Fruit fly (Drosophila melanogaster) whole organism: ENCODE results near the gene Gdh.
A peak's percentile ranks its signal among the peaks of the same experiment; 100 is the strongest.

Experiments used
- CG8478 ChIP-seq: fragments of >200 bp; optimal IDR thresholded peaks from 2 replicates; lab custom pipeline; 2018; ENCODE audit warnings: inconsistent platforms
- Dll ChIP-seq: fragments of >200 bp; optimal IDR thresholded peaks from 2 replicates; lab custom pipeline; 2017
- EcR ChIP-seq, 2 experiments: fragments of >200 bp; optimal IDR thresholded peaks; 2 replicates each; lab custom pipeline; 2017; ENCODE audit warnings: missing biosample characterization in 2 of 2, missing genetic modification characterization in 2 of 2, missing genetic modification reagents in 2 of 2
- pan ChIP-seq: fragments of >200 bp; optimal IDR thresholded peaks from 2 replicates; lab custom pipeline; 2017
- psq ChIP-seq: fragments of >200 bp; optimal IDR thresholded peaks from 2 replicates; lab custom pipeline; 2017
- usp ChIP-seq: fragments of >200 bp; optimal IDR thresholded peaks from 2 replicates; lab custom pipeline; 2017; ENCODE audit warnings: missing biosample characterization, missing genetic modification characterization, mixed read lengths

The Gdh gene

dm6 chr3R:23955380-23955779 is 12.5 kb upstream of the Gdh start:
- no peak for TF ChIP-seq CG8478 (lab: Kevin White, UChicago)
- TF ChIP-seq pan (lab: Kevin White, UChicago) = no peak
- no peak for TF ChIP-seq EcR (GFP tag; optimal IDR thresholded peaks at IDR 0.05; lab: Kevin White, UChicago)
- no peak for TF ChIP-seq psq (lab: Kevin White, UChicago)
- TF ChIP-seq usp (GFP tag; lab: Kevin White, UChicago) = no peak
- no peak for TF ChIP-seq Dll (lab: Kevin White, UChicago)

dm6 chr3R:23948466-23949413 is 5.8 kb upstream of the Gdh start:
- TF ChIP-seq psq (lab: Kevin White, UChicago) = no peak
- TF ChIP-seq CG8478 (lab: Kevin White, UChicago) = no peak
- TF ChIP-seq EcR (GFP tag; optimal IDR thresholded peaks at IDR 0.05; lab: Kevin White, UChicago) = no peak
- TF ChIP-seq Dll (lab: Kevin White, UChicago) = peak; percentile 56
- TF ChIP-seq usp (GFP tag; lab: Kevin White, UChicago) = no peak
- TF ChIP-seq pan (lab: Kevin White, UChicago) = no peak

- TF ChIP-seq Dll (lab: Kevin White, UChicago) = no peak
- no peak for TF ChIP-seq CG8478 (lab: Kevin White, UChicago)
- TF ChIP-seq psq (lab: Kevin White, UChicago) = no peak
- TF ChIP-seq EcR (GFP tag; optimal IDR thresholded peaks at IDR 0.05; lab: Kevin White, UChicago) = no peak
- TF ChIP-seq pan (lab: Kevin White, UChicago) = no peak
- TF ChIP-seq usp (GFP tag; lab: Kevin White, UChicago) = no peak
Measured at dm6 chr3R:23948324-23948465, 5.3 kb upstream of the Gdh start, which contains the start of gene CG12268. Gene CG12268 (minus strand): TSS chr3R:23948424.

- no peak for TF ChIP-seq usp (GFP tag; lab: Kevin White, UChicago)
Measured at dm6 chr3R:23947002-23947401, 4.1 kb upstream of the Gdh start.

- no peak for TF ChIP-seq CG8478 (lab: Kevin White, UChicago)
- no peak for TF ChIP-seq psq (lab: Kevin White, UChicago)
- TF ChIP-seq usp (GFP tag; lab: Kevin White, UChicago) = no peak
- no peak for TF ChIP-seq EcR (GFP tag; optimal IDR thresholded peaks at IDR 0.05; lab: Kevin White, UChicago)
- no peak for TF ChIP-seq pan (lab: Kevin White, UChicago)
- TF ChIP-seq Dll (lab: Kevin White, UChicago) = no peak
Measured at dm6 chr3R:23943843-23944356, 999 bp upstream of the Gdh start.

dm6 chr3R:23942550-23942949 is 351 bp downstream of the Gdh start:
- TF ChIP-seq CG8478 (lab: Kevin White, UChicago) (no peak), Dll (lab: Kevin White, UChicago) (no peak)

dm6 chr3R:23941643-23942424 is 1.1 kb downstream of the Gdh start:
- TF ChIP-seq pan (lab: Kevin White, UChicago) = no peak

dm6 chr3R:23940840-23941364 is 2.0 kb downstream of the Gdh start:
- TF ChIP-seq EcR (GFP tag; optimal IDR thresholded peaks at IDR 0.05; lab: Kevin White, UChicago) (no peak), Dll (lab: Kevin White, UChicago) (no peak), CG8478 (lab: Kevin White, UChicago) (no peak), psq (lab: Kevin White, UChicago) (no peak), usp (GFP tag; lab: Kevin White, UChicago) (no peak), pan (lab: Kevin White, UChicago) (no peak)

- TF ChIP-seq psq (lab: Kevin White, UChicago) (no peak), EcR (GFP tag; optimal IDR thresholded peaks at IDR 0.05; lab: Kevin White, UChicago) (no peak), CG8478 (lab: Kevin White, UChicago) (no peak), Dll (lab: Kevin White, UChicago) (no peak), pan (lab: Kevin White, UChicago) (no peak), usp (GFP tag; lab: Kevin White, UChicago) (no peak)
Measured at dm6 chr3R:23939921-23940839, 2.7 kb downstream of the Gdh start.

- no peak for TF ChIP-seq Dll (lab: Kevin White, UChicago)
- TF ChIP-seq pan (lab: Kevin White, UChicago) = no peak
- TF ChIP-seq psq (lab: Kevin White, UChicago) = no peak
- TF ChIP-seq CG8478 (lab: Kevin White, UChicago) = no peak
- no peak for TF ChIP-seq usp (GFP tag; lab: Kevin White, UChicago)
- no peak for TF ChIP-seq EcR (GFP tag; optimal IDR thresholded peaks at IDR 0.05; lab: Kevin White, UChicago)
Measured at dm6 chr3R:23938564-23939122, 4.3 kb downstream of the Gdh start.
